Worm (Caenorhabditis elegans) whole organism, L4 larva: ENCODE data around the gene sri-30.

Experiments used
- ceh-20 ChIP-seq: fragments of 200-800 bp; sonication (Bioruptor generic); IDR thresholded peaks from 2 replicates; pipeline ENCODE4 v1.3.6; 2022; ENCODE audit warnings: missing genetic modification reagents, missing genetic modification characterization, missing compliant biosample characterization
- ceh-82 ChIP-seq: sonication (generic microtip); optimal IDR thresholded peaks from 2 replicates; lab custom pipeline; 2017; ENCODE audit warnings: missing biosample characterization, missing genetic modification characterization
- mdt-29 ChIP-seq: fragments of 200-800 bp; sonication (Bioruptor generic); IDR thresholded peaks from 2 replicates; pipeline ENCODE4 v1.3.6; 2022; ENCODE audit warnings: missing genetic modification reagents, missing genetic modification characterization, missing compliant biosample characterization
- nhr-77 ChIP-seq: fragments of 150-350 bp; optimal IDR thresholded peaks from 2 replicates; lab custom pipeline; 2014; ENCODE audit warnings: missing biosample characterization, missing genetic modification characterization
- pqm-1 ChIP-seq: sonication (generic microtip); optimal IDR thresholded peaks from 2 replicates; lab custom pipeline; 2017; ENCODE audit warnings: missing biosample characterization, missing genetic modification characterization
- zip-11 ChIP-seq: fragments of 200-800 bp; sonication (Bioruptor generic); IDR thresholded peaks from 2 replicates; pipeline ENCODE4 v1.3.6; 2022; ENCODE audit warnings: missing genetic modification characterization, missing compliant biosample characterization

DNA sequence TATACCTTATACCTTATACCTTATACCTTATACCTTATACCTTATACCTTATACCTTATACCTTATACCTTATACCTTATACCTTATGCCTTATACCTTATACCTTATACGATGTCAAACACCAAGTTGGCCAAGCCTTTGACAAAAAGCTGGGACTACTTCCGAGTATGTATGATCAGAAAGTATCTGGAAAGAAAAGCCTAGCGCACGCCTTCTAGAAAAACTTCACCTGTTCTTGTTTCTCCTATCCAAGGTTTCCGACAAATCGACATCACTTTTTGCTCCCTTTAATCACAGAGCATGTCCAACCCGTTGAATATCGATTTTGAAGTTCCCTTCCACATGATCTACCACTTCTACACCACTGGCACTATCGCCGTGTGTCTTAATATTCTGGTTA is 2.4 kb downstream of the sri-30 start, which contains the start of gene sri-28:
- TF ChIP-seq nhr-77 (tag; lab: Kevin White, UChicago) (no peak), ceh-82 (no peak), ceh-20 (GFP tag; lab: Robert Waterston, UW) (no peak), pqm-1 (tag; lab: Kevin White, UChicago) (no peak), zip-11 (no peak), mdt-29 (GFP tag; lab: Robert Waterston, UW) (no peak)
